Fruit fly (Drosophila melanogaster) whole organism, embryonic: ENCODE results near the gene PGAP1.

Source experiments
- ATbp ChIP-seq: fragments of 200-800 bp; sonication (Bioruptor generic); optimal IDR thresholded peaks from 2 replicates; lab custom pipeline; 2017; ENCODE audit warnings: missing biosample characterization, mild to moderate bottlenecking, missing genetic modification characterization, missing genetic modification reagents
- BtbVII ChIP-seq: fragments of 200-800 bp; sonication (Bioruptor generic); optimal IDR thresholded peaks from 3 replicates; lab custom pipeline; 2017; ENCODE audit warnings: missing biosample characterization, mild to moderate bottlenecking, missing genetic modification characterization
- CG10979 ChIP-seq: fragments of 200-800 bp; sonication (Bioruptor generic); optimal IDR thresholded peaks from 2 replicates; lab custom pipeline; 2018; ENCODE audit warnings: missing biosample characterization, mild to moderate bottlenecking, missing genetic modification characterization, moderate library complexity
- CG11504 ChIP-seq: fragments of 200-800 bp; sonication (Bioruptor generic); optimal IDR thresholded peaks from 3 replicates; lab custom pipeline; 2019; ENCODE audit warnings: missing biosample characterization, mild to moderate bottlenecking, missing genetic modification characterization, moderate library complexity
- CG11723 ChIP-seq: fragments of 200-800 bp; sonication (Bioruptor generic); optimal IDR thresholded peaks from 2 replicates; lab custom pipeline; 2017; ENCODE audit warnings: missing biosample characterization, mild to moderate bottlenecking, missing genetic modification characterization
- CG12769 ChIP-seq: fragments of 200-800 bp; sonication (Bioruptor generic); optimal IDR thresholded peaks from 2 replicates; lab custom pipeline; 2019; ENCODE audit warnings: missing biosample characterization, mild to moderate bottlenecking, missing genetic modification characterization, moderate library complexity
- CG13296 ChIP-seq: fragments of 200-800 bp; sonication (Bioruptor generic); optimal IDR thresholded peaks from 3 replicates; lab custom pipeline; 2018; ENCODE audit warnings: missing biosample characterization, mild to moderate bottlenecking, missing genetic modification characterization
- CG13424 ChIP-seq: fragments of 200-800 bp; sonication (Bioruptor generic); optimal IDR thresholded peaks from 2 replicates; lab custom pipeline; 2019; ENCODE audit warnings: missing biosample characterization, mild to moderate bottlenecking, missing genetic modification characterization, moderate library complexity
- CG13775 ChIP-seq: fragments of 200-800 bp; sonication (Bioruptor generic); optimal IDR thresholded peaks from 3 replicates; lab custom pipeline; 2017; ENCODE audit warnings: missing biosample characterization, mild to moderate bottlenecking, missing genetic modification characterization
- CG14050 ChIP-seq: fragments of 200-800 bp; sonication (Bioruptor generic); IDR thresholded peaks from 3 replicates; pipeline ENCODE4 v1.3.6; 2022; ENCODE audit warnings: missing biosample characterization, missing genetic modification characterization
- CG15601 ChIP-seq: fragments of 200-800 bp; sonication (Bioruptor generic); optimal IDR thresholded peaks from 3 replicates; lab custom pipeline; 2019; ENCODE audit warnings: missing biosample characterization, mild to moderate bottlenecking, missing genetic modification characterization, moderate library complexity
- CG15696 ChIP-seq: fragments of 200-800 bp; sonication (Bioruptor generic); optimal IDR thresholded peaks from 2 replicates; lab custom pipeline; 2019; ENCODE audit warnings: missing biosample characterization, mild to moderate bottlenecking, missing genetic modification characterization, moderate library complexity
- CG17829 ChIP-seq: fragments of 200-800 bp; optimal IDR thresholded peaks from 2 replicates; lab custom pipeline; 2019; ENCODE audit warnings: missing biosample characterization, mild to moderate bottlenecking, missing genetic modification characterization, moderate library complexity
- CG18262 ChIP-seq: fragments of 200-800 bp; optimal IDR thresholded peaks from 3 replicates; lab custom pipeline; 2019; ENCODE audit warnings: missing biosample characterization, mild to moderate bottlenecking, missing genetic modification characterization, moderate library complexity
- CG2116 ChIP-seq: fragments of 200-800 bp; sonication (Bioruptor generic); optimal IDR thresholded peaks from 3 replicates; lab custom pipeline; 2018; ENCODE audit warnings: missing biosample characterization, mild to moderate bottlenecking, missing genetic modification characterization
- CG2712 ChIP-seq: fragments of 200-800 bp; optimal IDR thresholded peaks from 3 replicates; lab custom pipeline; 2019; ENCODE audit warnings: missing biosample characterization, mild to moderate bottlenecking, missing genetic modification characterization, moderate library complexity
- CG32772 ChIP-seq: fragments of 200-800 bp; sonication (Bioruptor generic); IDR thresholded peaks from 2 replicates; pipeline ENCODE4 v1.3.6; 2022; ENCODE audit warnings: missing biosample characterization, missing genetic modification characterization
- CG4730 ChIP-seq: fragments of 200-800 bp; sonication (Bioruptor generic); IDR thresholded peaks from 2 replicates; pipeline ENCODE4 v1.3.6; 2022; ENCODE audit warnings: missing biosample characterization, missing genetic modification characterization
- CG6689 ChIP-seq: fragments of 200-800 bp; sonication (Bioruptor generic); IDR thresholded peaks from 2 replicates; pipeline ENCODE4 v1.3.6; 2022; ENCODE audit warnings: missing biosample characterization, missing genetic modification characterization
- CG9817 ChIP-seq: fragments of 200-800 bp; sonication (Bioruptor generic); optimal IDR thresholded peaks from 2 replicates; lab custom pipeline; 2018; ENCODE audit warnings: missing biosample characterization, mild to moderate bottlenecking, missing genetic modification characterization, moderate library complexity
- CHES-1-like ChIP-seq: fragments of 200-800 bp; sonication (Bioruptor generic); optimal IDR thresholded peaks from 2 replicates; lab custom pipeline; 2016; ENCODE audit warnings: missing biosample characterization, missing genetic modification characterization
- Chrac-16 ChIP-seq: fragments of 200-800 bp; sonication (Bioruptor generic); optimal IDR thresholded peaks from 3 replicates; lab custom pipeline; 2016; ENCODE audit warnings: missing biosample characterization, missing genetic modification characterization
- E2f1 ChIP-seq: fragments of 200-800 bp; sonication (Bioruptor generic); IDR thresholded peaks from 2 replicates; pipeline ENCODE4 v1.3.6; 2022; ENCODE audit warnings: missing biosample characterization, missing genetic modification characterization
- Ets65A ChIP-seq: fragments of 200-800 bp; sonication (Bioruptor generic); peaks from one replicate; lab custom pipeline; 2016; ENCODE audit warnings: missing biosample characterization, missing genetic modification characterization
- Fer3 ChIP-seq: fragments of 200-800 bp; sonication (Bioruptor generic); optimal IDR thresholded peaks from 2 replicates; lab custom pipeline; 2018; ENCODE audit warnings: missing biosample characterization, mild to moderate bottlenecking, missing genetic modification characterization, moderate library complexity
- Hmx ChIP-seq: fragments of 200-800 bp; sonication (Bioruptor generic); optimal IDR thresholded peaks from 2 replicates; lab custom pipeline; 2016; ENCODE audit warnings: missing biosample characterization, missing genetic modification characterization
- Hr3 ChIP-seq: fragments of 200-800 bp; sonication (Bioruptor generic); optimal IDR thresholded peaks from 3 replicates; lab custom pipeline; 2016; ENCODE audit warnings: missing biosample characterization, missing genetic modification characterization
- Hsf ChIP-seq: fragments of 200-800 bp; sonication (Bioruptor generic); optimal IDR thresholded peaks from 3 replicates; lab custom pipeline; 2016; ENCODE audit warnings: missing biosample characterization, missing genetic modification characterization
- Lim3 ChIP-seq: fragments of 200-800 bp; sonication (Bioruptor generic); IDR thresholded peaks from 2 replicates; pipeline ENCODE4 v1.3.6; 2022; ENCODE audit warnings: missing biosample characterization, missing genetic modification characterization
- MESR4 ChIP-seq: fragments of 200-800 bp; sonication (Bioruptor generic); optimal IDR thresholded peaks from 2 replicates; lab custom pipeline; 2018; ENCODE audit warnings: missing biosample characterization, mild to moderate bottlenecking, missing genetic modification characterization, moderate library complexity
- Meics ChIP-seq: fragments of 200-800 bp; sonication (Bioruptor generic); optimal IDR thresholded peaks from 2 replicates; lab custom pipeline; 2017; ENCODE audit warnings: missing biosample characterization, mild to moderate bottlenecking, missing genetic modification characterization
- PHDP ChIP-seq: fragments of 200-800 bp; sonication (Bioruptor generic); optimal IDR thresholded peaks from 3 replicates; lab custom pipeline; 2018; ENCODE audit warnings: missing biosample characterization, mild to moderate bottlenecking, missing genetic modification characterization, moderate library complexity
- Rx ChIP-seq: fragments of 200-800 bp; sonication (Bioruptor generic); IDR thresholded peaks from 2 replicates; pipeline ENCODE4 v1.3.6; 2022; ENCODE audit warnings: missing biosample characterization, missing genetic modification characterization
- Sox100B ChIP-seq: fragments of 200-800 bp; sonication (Bioruptor generic); optimal IDR thresholded peaks from 3 replicates; lab custom pipeline; 2018; ENCODE audit warnings: missing biosample characterization, mild to moderate bottlenecking, missing genetic modification characterization
- Sox102F ChIP-seq: fragments of 200-800 bp; sonication (Bioruptor generic); optimal IDR thresholded peaks from 2 replicates; lab custom pipeline; 2018; ENCODE audit warnings: missing biosample characterization, mild to moderate bottlenecking, missing genetic modification characterization, moderate library complexity
- Trl ChIP-seq, 3 experiments: fragments of >200 bp in 2 of 3; fragments of 200-800 bp in 1 of 3; sonication (Bioruptor generic) in 1 of 3; optimal IDR thresholded peaks; 2 replicates in 1 of 3; 3 replicates in 2 of 3; lab custom pipeline; 2016 to 2017; ENCODE audit warnings: missing biosample characterization in 1 of 3, missing genetic modification characterization in 1 of 3
- ap ChIP-seq: fragments of 200-800 bp; sonication (Bioruptor generic); IDR thresholded peaks from 2 replicates; pipeline ENCODE4 v1.3.6; 2022; ENCODE audit warnings: missing biosample characterization, missing genetic modification characterization
- ato ChIP-seq: fragments of 200-800 bp; sonication (Bioruptor generic); IDR thresholded peaks from 2 replicates; pipeline ENCODE4 v1.3.6; 2022; ENCODE audit warnings: missing biosample characterization, missing genetic modification characterization; ENCODE audit not compliant: partially characterized antibody
- dysf ChIP-seq: fragments of 200-800 bp; sonication (Bioruptor generic); IDR thresholded peaks from 3 replicates; pipeline ENCODE4 v1.3.6; 2022; ENCODE audit warnings: missing biosample characterization, missing genetic modification characterization
- eyg ChIP-seq: fragments of 200-800 bp; sonication (Bioruptor generic); optimal IDR thresholded peaks from 3 replicates; lab custom pipeline; 2016; ENCODE audit warnings: missing biosample characterization, missing genetic modification characterization
- gcm ChIP-seq: fragments of 200-800 bp; sonication (Bioruptor generic); optimal IDR thresholded peaks from 2 replicates; lab custom pipeline; 2019; ENCODE audit warnings: missing biosample characterization, mild to moderate bottlenecking, missing genetic modification characterization, moderate library complexity
- grau ChIP-seq: fragments of 200-800 bp; optimal IDR thresholded peaks from 3 replicates; lab custom pipeline; 2019; ENCODE audit warnings: missing biosample characterization, mild to moderate bottlenecking, missing genetic modification characterization, moderate library complexity
- nerfin-1 ChIP-seq: fragments of 200-800 bp; sonication (Bioruptor generic); optimal IDR thresholded peaks from 3 replicates; lab custom pipeline; 2019; ENCODE audit warnings: missing biosample characterization, mild to moderate bottlenecking, missing genetic modification characterization, moderate library complexity
- org-1 ChIP-seq: fragments of 200-800 bp; sonication (Bioruptor generic); optimal IDR thresholded peaks from 2 replicates; lab custom pipeline; 2017; ENCODE audit warnings: missing biosample characterization, missing genetic modification characterization
- seq ChIP-seq: fragments of 200-800 bp; sonication (Bioruptor generic); IDR thresholded peaks from 2 replicates; pipeline ENCODE4 v1.3.6; 2022; ENCODE audit warnings: missing biosample characterization, missing genetic modification characterization
- tio ChIP-seq: fragments of 200-800 bp; sonication (Bioruptor generic); optimal IDR thresholded peaks from 2 replicates; lab custom pipeline; 2017; ENCODE audit warnings: missing biosample characterization, missing genetic modification characterization, inconsistent platforms
- toy ChIP-seq: fragments of 200-800 bp; sonication (Bioruptor generic); IDR thresholded peaks from 2 replicates; pipeline ENCODE4 v1.3.6; 2022; ENCODE audit warnings: missing biosample characterization, missing genetic modification characterization
- vvl ChIP-seq: fragments of 200-800 bp; sonication (Bioruptor generic); IDR thresholded peaks from 2 replicates; pipeline ENCODE4 v1.3.6; 2022; ENCODE audit warnings: missing biosample characterization, missing genetic modification characterization
- zfh1 ChIP-seq: fragments of 200-800 bp; sonication (Bioruptor generic); IDR thresholded peaks from 3 replicates; pipeline ENCODE4 v1.3.6; 2022; ENCODE audit warnings: missing biosample characterization, missing genetic modification characterization

PGAP1 gene

dm6 chrX:5698087-5698727, 8.9 kb upstream of the PGAP1 start, which contains the start of gene AdamTS-B (continued):
- TF ChIP-seq CHES-1-like (GFP tag; lab: Kevin White, UChicago) (no peak), Sox102F (GFP tag; lab: Kevin White, UChicago) (peak; percentile 38), Rx (GFP tag; lab: Robert Waterston, UW) (no peak), CG12769 (tag; lab: Kevin White, UChicago) (no peak), CG14050 (0 out of 3 replicates have a peak, but pooled peaks have one; percentile 15), eyg (GFP tag; lab: Kevin White, UChicago) (no peak), CG11723 (GFP tag; lab: Kevin White, UChicago) (peak; percentile 4), nerfin-1 (tag; lab: Kevin White, UChicago) (peak; percentile 24), CG4730 (GFP tag; lab: Robert Waterston, UW) (no peak), Trl (optimal IDR thresholded peaks at IDR 0.05; lab: Kevin White, UChicago) (no peak), Trl (GFP tag; optimal IDR thresholded peaks at IDR 0.05; lab: Kevin White, UChicago) (no peak), CG6689 (GFP tag; lab: Robert Waterston, UW) (peak; percentile 54), CG13775 (peak; percentile 7), ato (no peak), CG2116 (GFP tag; lab: Kevin White, UChicago) (peak; percentile 21), Ets65A (peak; percentile 58), Hsf (GFP tag; lab: Kevin White, UChicago) (peak; percentile 40), CG2712 (tag; lab: Kevin White, UChicago) (peak; percentile 42), CG10979 (peak; percentile 57), CG32772 (GFP tag; lab: Robert Waterston, UW) (no peak), gcm (GFP tag; lab: Kevin White, UChicago) (peak; percentile 25), org-1 (peak; percentile 57), Lim3 (no peak), Chrac-16 (peak; percentile 24), toy (GFP tag; lab: Robert Waterston, UW) (no peak), CG13424 (tag; lab: Kevin White, UChicago) (peak; percentile 57), Sox100B (GFP tag; lab: Kevin White, UChicago) (peak; percentile 58), Hmx (no peak), CG11504 (tag; lab: Kevin White, UChicago) (peak; percentile 69), Fer3 (peak; percentile 18), vvl (GFP tag; lab: Robert Waterston, UW) (peak; percentile 61; the same call in 1 of the 2 replicates), Hr3 (GFP tag; lab: Kevin White, UChicago) (peak; percentile 38), BtbVII (GFP tag; lab: Kevin White, UChicago) (peak; percentile 28), ATbp (peak; percentile 10), tio (GFP tag; lab: Kevin White, UChicago) (peak; percentile 16), ap (GFP tag; lab: Robert Waterston, UW) (0 out of 2 replicates have a peak, but pooled peaks have one; percentile 13), CG13296 (GFP tag; lab: Kevin White, UChicago) (peak; percentile 55), CG18262 (tag; lab: Kevin White, UChicago) (peak; percentile 42), CG15696 (peak; percentile 40), PHDP (peak; percentile 19), zfh1 (GFP tag; lab: Robert Waterston, UW) (peak; percentile 40; the same call in 1 of the 3 replicates), seq (GFP tag; lab: Robert Waterston, UW) (peak; percentile 34; the same call in 1 of the 2 replicates), grau (tag; lab: Kevin White, UChicago) (peak; percentile 36), CG17829 (tag; lab: Kevin White, UChicago) (peak; percentile 19), CG15601 (tag; lab: Kevin White, UChicago) (peak; percentile 6), Meics (GFP tag; lab: Kevin White, UChicago) (peak; percentile 62), CG9817 (tag; lab: Kevin White, UChicago) (peak; percentile 28), dysf (GFP tag; lab: Robert Waterston, UW) (peak; percentile 68), E2f1 (GFP tag; lab: Robert Waterston, UW) (peak; percentile 37; the same call in 1 of the 2 replicates), MESR4 (GFP tag; lab: Kevin White, UChicago) (no peak)
